Worm (Caenorhabditis elegans) whole organism, L4 larva: ENCODE data around the gene nono-1.

Experiments
- F10B5.3 ChIP-seq: sonication (generic microtip); optimal IDR thresholded peaks from 2 replicates; lab custom pipeline; 2016; ENCODE audit warnings: mild to moderate bottlenecking, missing genetic modification characterization, missing compliant biosample characterization
- Y75B8A.6 ChIP-seq: fragments of 200-800 bp; sonication (Bioruptor generic); IDR thresholded peaks from 2 replicates; pipeline ENCODE4 v1.3.6; 2022; ENCODE audit warnings: missing genetic modification reagents, missing genetic modification characterization, missing compliant biosample characterization
- ama-1 ChIP-seq: fragments of 150-350 bp; optimal IDR thresholded peaks from 2 replicates; lab custom pipeline; 2014; ENCODE audit warnings: inconsistent platforms, mixed read lengths
- daf-12 ChIP-seq: fragments of 150-350 bp; optimal IDR thresholded peaks from 2 replicates; lab custom pipeline; 2014; ENCODE audit warnings: missing biosample characterization, missing genetic modification reagents, missing genetic modification characterization
- lin-39 ChIP-seq: fragments of 150-350 bp; optimal IDR thresholded peaks from 2 replicates; lab custom pipeline; 2014; ENCODE audit warnings: missing biosample characterization, missing genetic modification reagents, missing genetic modification characterization
- lsy-2 ChIP-seq, 2 experiments: fragments of 150-350 bp in 1 of 2; sonication (generic microtip) in 1 of 2; optimal IDR thresholded peaks; 2 replicates each; lab custom pipeline; 2014 to 2017; ENCODE audit warnings: missing biosample characterization in 2 of 2, missing genetic modification characterization in 2 of 2
- mdl-1 ChIP-seq, 2 experiments: fragments of 150-350 bp in 1 of 2; sonication (generic microtip) in 1 of 2; optimal IDR thresholded peaks; 2 replicates each; lab custom pipeline; 2014 to 2017; ENCODE audit warnings: missing biosample characterization in 2 of 2, missing genetic modification characterization in 2 of 2
- mxl-2 ChIP-seq: fragments of 200-800 bp; sonication (Bioruptor generic); conservative IDR thresholded peaks from 2 replicates; pipeline ENCODE4 v1.3.6; 2022; ENCODE audit warnings: missing genetic modification reagents, missing genetic modification characterization, missing compliant biosample characterization
- nhr-42 ChIP-seq: fragments of 200-800 bp; sonication (Bioruptor generic); IDR thresholded peaks from 2 replicates; pipeline ENCODE4 v1.3.6; 2022; ENCODE audit warnings: missing genetic modification characterization, missing compliant biosample characterization
- nhr-48 ChIP-seq: sonication (generic microtip); optimal IDR thresholded peaks from 2 replicates; lab custom pipeline; 2016; ENCODE audit warnings: mild to moderate bottlenecking, missing genetic modification characterization, missing compliant biosample characterization

ce11 chrIII:5988010-5988409 lies 30.0 kb upstream of the nono-1 start:
- TF ChIP-seq F10B5.3 (tag; lab: Kevin White, UChicago) (no peak), Y75B8A.6 (GFP tag; lab: Robert Waterston, UW) (no peak), daf-12 (tag; lab: Kevin White, UChicago) (no peak), mdl-1 (tag; optimal IDR thresholded peaks at IDR 0.05; lab: Kevin White, UChicago) (no peak), nhr-48 (tag; lab: Kevin White, UChicago) (no peak), lsy-2 (tag; optimal IDR thresholded peaks at IDR 0.05; lab: Kevin White, UChicago) (peak in 1 of 2 experiments; percentile 4), ama-1 (no peak), nhr-42 (no peak), mxl-2 (GFP tag; lab: Robert Waterston, UW) (no peak), lin-39 (tag; lab: Kevin White, UChicago) (no peak)
